Worm (Caenorhabditis elegans) whole organism, young adult: ENCODE measurements around the gene srz-15.

Experiments used
- B0019.2 ChIP-seq: fragments of 200-800 bp; sonication (Bioruptor generic); conservative IDR thresholded peaks from 2 replicates; pipeline ENCODE4 v1.3.6; 2022; ENCODE audit warnings: missing genetic modification reagents, missing genetic modification characterization, missing compliant biosample characterization
- B0336.3 ChIP-seq: fragments of 200-800 bp; sonication (Bioruptor generic); IDR thresholded peaks from 2 replicates; pipeline ENCODE4 v1.3.6; 2022; ENCODE audit warnings: missing genetic modification characterization, missing compliant biosample characterization
- C17E4.6 ChIP-seq: fragments of 200-800 bp; sonication (Bioruptor generic); IDR thresholded peaks from 2 replicates; pipeline ENCODE4 v1.3.6; 2022; ENCODE audit warnings: missing genetic modification reagents, missing genetic modification characterization, missing compliant biosample characterization
- D2030.7 ChIP-seq: fragments of 200-800 bp; sonication (Bioruptor generic); IDR thresholded peaks from 2 replicates; pipeline ENCODE4 v1.3.6; 2022; ENCODE audit warnings: missing genetic modification reagents, missing genetic modification characterization, missing compliant biosample characterization
- F22D6.2 ChIP-seq: sonication (generic microtip); optimal IDR thresholded peaks from 2 replicates; lab custom pipeline; 2016; ENCODE audit warnings: mild to moderate bottlenecking, missing genetic modification characterization, missing compliant biosample characterization
- F39B2.1 ChIP-seq: fragments of 200-800 bp; sonication (Bioruptor generic); IDR thresholded peaks from 2 replicates; pipeline ENCODE4 v1.3.6; 2022; ENCODE audit warnings: missing genetic modification reagents, missing genetic modification characterization, missing compliant biosample characterization
- F49E8.2 ChIP-seq: sonication (generic microtip); optimal IDR thresholded peaks from 3 replicates; lab custom pipeline; 2017; ENCODE audit warnings: missing genetic modification characterization, mild to moderate bottlenecking, missing compliant biosample characterization, antibody characterized with exemption, moderate library complexity; ENCODE audit not compliant: insufficient read depth
- F52B5.7 ChIP-seq: sonication (generic microtip); optimal IDR thresholded peaks from 2 replicates; lab custom pipeline; 2016; ENCODE audit warnings: mild to moderate bottlenecking, missing genetic modification characterization, missing compliant biosample characterization
- F55B11.4 ChIP-seq: sonication (generic microtip); optimal IDR thresholded peaks from 2 replicates; lab custom pipeline; 2016; ENCODE audit warnings: missing compliant biosample characterization, missing genetic modification characterization, borderline replicate concordance; ENCODE audit not compliant: insufficient read depth
- F57C9.4 ChIP-seq: sonication (generic microtip); optimal IDR thresholded peaks from 2 replicates; lab custom pipeline; 2017; ENCODE audit warnings: mild to moderate bottlenecking, missing genetic modification characterization, missing compliant biosample characterization
- T07F8.4 ChIP-seq: sonication (generic microtip); optimal IDR thresholded peaks from 2 replicates; lab custom pipeline; 2016; ENCODE audit warnings: mild to moderate bottlenecking, missing genetic modification characterization, moderate library complexity, missing compliant biosample characterization
- Y53G8AR.9 ChIP-seq: fragments of 200-800 bp; sonication (Bioruptor generic); conservative IDR thresholded peaks from 2 replicates; pipeline ENCODE4 v1.3.6; 2022; ENCODE audit warnings: missing genetic modification reagents, missing genetic modification characterization, missing compliant biosample characterization
- Y79H2A.3 ChIP-seq: fragments of 200-800 bp; sonication (Bioruptor generic); conservative IDR thresholded peaks from 2 replicates; pipeline ENCODE4 v1.3.6; 2022; ENCODE audit warnings: missing genetic modification reagents, missing genetic modification characterization, missing compliant biosample characterization
- ama-1 ChIP-seq, 3 experiments: fragments of 150-350 bp in 1 of 3; sonication (generic microtip) in 2 of 3; optimal IDR thresholded peaks; 2 replicates each; lab custom pipeline; 2014 to 2018; ENCODE audit warnings: missing biosample characterization in 2 of 3, missing genetic modification characterization in 2 of 3, missing genetic modification reagents in 2 of 3
- aptf-2 ChIP-seq: fragments of 200-800 bp; sonication (Bioruptor generic); conservative IDR thresholded peaks from 2 replicates; pipeline ENCODE4 v1.3.6; 2022; ENCODE audit warnings: missing genetic modification reagents, missing genetic modification characterization, missing compliant biosample characterization
- athp-1 ChIP-seq: sonication (generic microtip); optimal IDR thresholded peaks from 2 replicates; lab custom pipeline; 2017; ENCODE audit warnings: mild to moderate bottlenecking, missing genetic modification characterization, missing compliant biosample characterization
- attf-5 ChIP-seq: fragments of 200-800 bp; sonication (Bioruptor generic); optimal IDR thresholded peaks from 2 replicates; lab custom pipeline; 2018; ENCODE audit warnings: mild to moderate bottlenecking, missing genetic modification characterization, missing compliant biosample characterization
- attf-6 ChIP-seq: fragments of 200-800 bp; sonication (Bioruptor generic); IDR thresholded peaks from 2 replicates; pipeline ENCODE4 v1.3.6; 2022; ENCODE audit warnings: missing genetic modification reagents, missing genetic modification characterization, missing compliant biosample characterization
- bed-1 ChIP-seq: fragments of 200-800 bp; sonication (Bioruptor generic); IDR thresholded peaks from 2 replicates; pipeline ENCODE4 v1.3.6; 2022; ENCODE audit warnings: missing genetic modification reagents, missing genetic modification characterization, missing compliant biosample characterization
- bed-2 ChIP-seq: fragments of 200-800 bp; sonication (Bioruptor generic); IDR thresholded peaks from 2 replicates; pipeline ENCODE4 v1.3.6; 2022; ENCODE audit warnings: missing genetic modification reagents, missing genetic modification characterization, missing compliant biosample characterization
- ccch-3 ChIP-seq: fragments of 200-800 bp; sonication (Bioruptor generic); optimal IDR thresholded peaks from 2 replicates; lab custom pipeline; 2018; ENCODE audit warnings: mild to moderate bottlenecking, missing genetic modification characterization, missing compliant biosample characterization
- ceh-100 ChIP-seq: fragments of 200-800 bp; sonication (Bioruptor generic); IDR thresholded peaks from 2 replicates; pipeline ENCODE4 v1.3.6; 2022; ENCODE audit warnings: missing genetic modification reagents, missing genetic modification characterization, missing compliant biosample characterization
- ceh-91 ChIP-seq: fragments of 200-800 bp; sonication (Bioruptor generic); IDR thresholded peaks from 2 replicates; pipeline ENCODE4 v1.3.6; 2022; ENCODE audit warnings: missing genetic modification reagents, missing genetic modification characterization, missing compliant biosample characterization
- dpff-1 ChIP-seq: sonication (generic microtip); optimal IDR thresholded peaks from 2 replicates; lab custom pipeline; 2017; ENCODE audit warnings: mild to moderate bottlenecking, missing genetic modification characterization, missing compliant biosample characterization
- egl-18 ChIP-seq: fragments of 200-800 bp; sonication (Bioruptor generic); IDR thresholded peaks from 2 replicates; pipeline ENCODE4 v1.3.6; 2022; ENCODE audit warnings: missing genetic modification reagents, missing genetic modification characterization, missing compliant biosample characterization
- egrh-3 ChIP-seq: fragments of 200-800 bp; sonication (Bioruptor generic); IDR thresholded peaks from 2 replicates; pipeline ENCODE4 v1.3.6; 2022; ENCODE audit warnings: missing genetic modification reagents, missing genetic modification characterization, missing compliant biosample characterization
- ekl-4 ChIP-seq: fragments of 200-800 bp; sonication (Bioruptor generic); IDR thresholded peaks from 2 replicates; pipeline ENCODE4 v1.3.6; 2022; ENCODE audit warnings: missing genetic modification reagents, missing genetic modification characterization, missing compliant biosample characterization
- him-1 ChIP-seq: sonication (generic microtip); optimal IDR thresholded peaks from 2 replicates; lab custom pipeline; 2016; ENCODE audit warnings: missing genotype, missing genetic modification reagents, missing genetic modification characterization, missing compliant biosample characterization
- hlh-26 ChIP-seq: fragments of 200-800 bp; sonication (Bioruptor generic); conservative IDR thresholded peaks from 2 replicates; pipeline ENCODE4 v1.3.6; 2022; ENCODE audit warnings: missing genetic modification reagents, missing genetic modification characterization, missing compliant biosample characterization
- lin-26 ChIP-seq: fragments of 200-800 bp; sonication (Bioruptor generic); IDR thresholded peaks from 2 replicates; pipeline ENCODE4 v1.3.6; 2022; ENCODE audit warnings: missing genetic modification reagents, missing genetic modification characterization, missing compliant biosample characterization
- mcd-1 ChIP-seq: fragments of 200-800 bp; sonication (Bioruptor generic); IDR thresholded peaks from 2 replicates; pipeline ENCODE4 v1.3.6; 2022; ENCODE audit warnings: missing genetic modification reagents, missing genetic modification characterization, missing compliant biosample characterization
- mes-4 ChIP-seq: sonication (generic microtip); optimal IDR thresholded peaks from 2 replicates; lab custom pipeline; 2016; ENCODE audit warnings: missing genotype, missing genetic modification characterization, missing compliant biosample characterization
- nfya-2 ChIP-seq: fragments of 200-800 bp; sonication (Bioruptor generic); IDR thresholded peaks from 2 replicates; pipeline ENCODE4 v1.3.6; 2022; ENCODE audit warnings: missing genetic modification reagents, missing genetic modification characterization, missing compliant biosample characterization
- nfyb-1 ChIP-seq: fragments of 200-800 bp; sonication (Bioruptor generic); IDR thresholded peaks from 2 replicates; pipeline ENCODE4 v1.3.6; 2022; ENCODE audit warnings: missing genetic modification reagents, missing genetic modification characterization, missing compliant biosample characterization
- nhr-80 ChIP-seq: sonication (generic microtip); optimal IDR thresholded peaks from 2 replicates; lab custom pipeline; 2016; ENCODE audit warnings: missing genetic modification characterization, missing compliant biosample characterization
- rpc-1 ChIP-seq, 2 experiments: fragments of 150-350 bp in 1 of 2; sonication (generic microtip) in 1 of 2; optimal IDR thresholded peaks; 2 replicates each; lab custom pipeline; 2014 to 2018; ENCODE audit warnings: missing biosample characterization in 1 of 2, missing genetic modification characterization in 1 of 2, missing genetic modification reagents in 1 of 2, missing genotype in 1 of 2
- sdz-38 ChIP-seq: sonication (generic microtip); optimal IDR thresholded peaks from 2 replicates; lab custom pipeline; 2016; ENCODE audit warnings: missing genotype, missing genetic modification characterization, missing compliant biosample characterization
- snpc-1.1 ChIP-seq: sonication (generic microtip); optimal IDR thresholded peaks from 2 replicates; lab custom pipeline; 2017; ENCODE audit warnings: missing genetic modification characterization, mild to moderate bottlenecking, missing compliant biosample characterization, antibody characterized with exemption, moderate library complexity, missing genotype, missing genetic modification reagents; ENCODE audit not compliant: insufficient read depth
- somi-1 ChIP-seq: fragments of 200-800 bp; sonication (Bioruptor generic); optimal IDR thresholded peaks from 2 replicates; lab custom pipeline; 2018; ENCODE audit warnings: mild to moderate bottlenecking, missing genetic modification characterization, missing compliant biosample characterization
- tbx-9 ChIP-seq: sonication (generic microtip); optimal IDR thresholded peaks from 2 replicates; lab custom pipeline; 2016; ENCODE audit warnings: borderline replicate concordance, missing genetic modification characterization, inconsistent platforms, missing compliant biosample characterization
- zim-3 ChIP-seq: sonication (generic microtip); optimal IDR thresholded peaks from 2 replicates; lab custom pipeline; 2017; ENCODE audit warnings: mild to moderate bottlenecking, missing genetic modification characterization, moderate library complexity, missing compliant biosample characterization
- ztf-18 ChIP-seq: sonication (generic microtip); optimal IDR thresholded peaks from 2 replicates; lab custom pipeline; 2016; ENCODE audit warnings: missing genotype, mild to moderate bottlenecking, missing genetic modification characterization, missing compliant biosample characterization
- ztf-22 ChIP-seq: fragments of 200-800 bp; sonication (Bioruptor generic); optimal IDR thresholded peaks from 2 replicates; lab custom pipeline; 2018; ENCODE audit warnings: mild to moderate bottlenecking, missing genetic modification characterization, moderate library complexity, missing compliant biosample characterization
- ztf-26 ChIP-seq: sonication (generic microtip); optimal IDR thresholded peaks from 2 replicates; lab custom pipeline; 2017; ENCODE audit warnings: missing genetic modification characterization, missing compliant biosample characterization
- ztf-28 ChIP-seq: fragments of 200-800 bp; sonication (Bioruptor generic); IDR thresholded peaks from 2 replicates; pipeline ENCODE4 v1.3.6; 2022; ENCODE audit warnings: missing genetic modification reagents, missing genetic modification characterization, missing compliant biosample characterization

Gene srz-15

DNA sequence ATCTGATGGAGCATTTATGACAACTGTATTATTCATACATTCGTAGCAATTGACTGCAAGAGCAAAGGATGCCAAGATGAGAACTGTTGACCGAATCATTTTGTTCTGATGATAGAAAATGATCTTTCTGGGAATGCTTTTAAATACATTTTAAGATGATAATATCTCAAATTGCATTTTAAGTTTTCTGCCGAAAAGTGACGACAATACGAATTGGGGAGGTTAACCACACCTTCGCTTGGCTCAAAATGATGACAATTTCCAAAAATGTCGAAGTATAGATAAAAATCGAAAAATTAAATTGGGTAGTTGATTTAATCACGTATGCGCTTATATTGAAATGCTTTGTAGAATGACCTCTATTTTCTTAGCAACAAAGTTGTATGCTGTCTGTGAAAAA lies 25.7 kb downstream of the srz-15 start, which contains the start of gene dod-24:
TSS of gene dod-24 (minus strand) at position 101 of the 400 bp plus-strand sequence.
- no peak for TF ChIP-seq tbx-9
- no peak for TF ChIP-seq ztf-18 (tag; lab: Kevin White, UChicago)
- TF ChIP-seq F49E8.2 (tag; lab: Kevin White, UChicago) = no peak
- no peak for TF ChIP-seq ceh-91 (GFP tag; lab: Robert Waterston, UW)
- no peak for TF ChIP-seq ama-1 (optimal IDR thresholded peaks at IDR 0.05; lab: Kevin White, UChicago)
- no peak for TF ChIP-seq ama-1 (GFP tag; optimal IDR thresholded peaks at IDR 0.05; lab: Kevin White, UChicago)
- no peak for TF ChIP-seq ekl-4 (GFP tag; lab: Robert Waterston, UW)
- TF ChIP-seq somi-1 = no peak
- no peak for TF ChIP-seq B0336.3 (GFP tag; lab: Robert Waterston, UW)
- no peak for TF ChIP-seq nhr-80 (tag; lab: Kevin White, UChicago)
- no peak for TF ChIP-seq lin-26 (GFP tag; lab: Robert Waterston, UW)
- no peak for TF ChIP-seq ztf-28 (GFP tag; lab: Robert Waterston, UW)
- TF ChIP-seq nfya-2 (GFP tag; lab: Robert Waterston, UW) = no peak
- no peak for TF ChIP-seq ccch-3 (GFP tag; lab: Kevin White, UChicago)

DNA sequence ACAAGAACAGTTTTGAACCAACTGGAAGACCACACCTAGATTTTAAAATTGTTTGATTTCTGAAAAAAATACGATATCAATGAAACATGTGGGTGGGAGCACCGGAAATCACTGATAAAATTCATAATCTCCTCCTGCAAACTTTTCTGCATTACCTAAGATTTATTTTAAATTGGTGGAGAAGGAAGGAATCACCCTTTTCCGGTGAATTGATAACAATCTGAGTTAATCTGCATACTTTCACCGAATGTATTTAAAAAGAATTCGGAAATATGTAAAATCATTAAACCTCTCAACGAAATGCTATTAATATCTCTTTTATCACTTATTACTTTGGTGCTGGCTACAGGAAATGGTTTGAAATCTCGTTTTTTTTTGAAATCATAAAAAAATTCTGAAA lies 27.1 kb downstream of the srz-15 start, which contains the start of gene dct-19:
TSS of gene dct-19 (plus strand) at position 301 of the 400 bp plus-strand sequence.
- TF ChIP-seq ztf-18 (tag; lab: Kevin White, UChicago) (no peak), aptf-2 (GFP tag; lab: Robert Waterston, UW) (no peak), dpff-1 (tag; lab: Kevin White, UChicago) (no peak), C17E4.6 (no peak), F52B5.7 (tag; lab: Kevin White, UChicago) (no peak), attf-6 (GFP tag; lab: Robert Waterston, UW) (no peak), Y53G8AR.9 (GFP tag; lab: Robert Waterston, UW) (no peak), F39B2.1 (GFP tag; lab: Robert Waterston, UW) (no peak), hlh-26 (GFP tag; lab: Robert Waterston, UW) (no peak), B0336.3 (GFP tag; lab: Robert Waterston, UW) (no peak), attf-5 (GFP tag; lab: Kevin White, UChicago) (no peak), B0019.2 (GFP tag; lab: Robert Waterston, UW) (no peak), egrh-3 (no peak), nfyb-1 (GFP tag; lab: Robert Waterston, UW) (no peak), ztf-28 (GFP tag; lab: Robert Waterston, UW) (no peak), F22D6.2 (tag; lab: Kevin White, UChicago) (no peak), F55B11.4 (no peak)

DNA sequence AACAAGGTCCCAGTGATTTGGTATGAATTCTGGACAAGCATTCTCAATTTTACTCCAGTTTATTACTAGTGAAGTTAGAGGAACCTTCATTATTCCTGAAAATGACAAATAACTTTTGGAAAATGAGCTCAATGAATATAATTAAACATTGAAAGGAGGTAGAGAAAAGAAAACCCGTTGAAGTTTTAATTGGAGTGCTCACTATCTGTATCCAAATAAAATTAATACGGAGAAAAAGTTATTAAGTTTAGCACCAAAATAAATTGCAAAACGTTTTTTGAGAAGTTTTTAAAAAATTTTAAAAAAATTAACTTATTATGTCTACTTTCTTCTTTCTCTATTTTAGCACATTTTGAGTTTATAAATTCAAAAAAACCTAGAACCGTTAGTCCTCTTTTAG lies 30.9 kb downstream of the srz-15 start, which contains the start of gene F55G11.1:
TSS of gene F55G11.1 (minus strand) at position 101 of the 400 bp plus-strand sequence.
- TF ChIP-seq ceh-100 (GFP tag; lab: Robert Waterston, UW) = no peak
- TF ChIP-seq mes-4 (tag; lab: Kevin White, UChicago) = no peak
- no peak for TF ChIP-seq T07F8.4
- TF ChIP-seq sdz-38 (tag; lab: Kevin White, UChicago) = no peak
- TF ChIP-seq him-1 (tag; lab: Kevin White, UChicago) = no peak
- TF ChIP-seq D2030.7 = no peak
- TF ChIP-seq Y79H2A.3 = no peak
- TF ChIP-seq ztf-26 = no peak
- TF ChIP-seq athp-1 (tag; lab: Kevin White, UChicago) = no peak
- TF ChIP-seq bed-1 = no peak
- no peak for TF ChIP-seq zim-3 (tag; lab: Kevin White, UChicago)
- TF ChIP-seq egl-18 = no peak
- TF ChIP-seq bed-2 (GFP tag; lab: Robert Waterston, UW) = no peak
- no peak for TF ChIP-seq ztf-22 (GFP tag; lab: Kevin White, UChicago)
- no peak for TF ChIP-seq rpc-1 (optimal IDR thresholded peaks at IDR 0.05; lab: Kevin White, UChicago)
- no peak for TF ChIP-seq rpc-1 (tag; optimal IDR thresholded peaks at IDR 0.05; lab: Kevin White, UChicago)
- no peak for TF ChIP-seq Y53G8AR.9 (GFP tag; lab: Robert Waterston, UW)
- TF ChIP-seq F22D6.2 (tag; lab: Kevin White, UChicago) = no peak
- no peak for TF ChIP-seq mcd-1
- TF ChIP-seq F57C9.4 (tag; lab: Kevin White, UChicago) = no peak
- TF ChIP-seq snpc-1.1 (tag; lab: Kevin White, UChicago) = no peak
